Worm (Caenorhabditis elegans): Measurements from ENCODE around the gene cdh-8.

Gene cdh-8

DNA sequence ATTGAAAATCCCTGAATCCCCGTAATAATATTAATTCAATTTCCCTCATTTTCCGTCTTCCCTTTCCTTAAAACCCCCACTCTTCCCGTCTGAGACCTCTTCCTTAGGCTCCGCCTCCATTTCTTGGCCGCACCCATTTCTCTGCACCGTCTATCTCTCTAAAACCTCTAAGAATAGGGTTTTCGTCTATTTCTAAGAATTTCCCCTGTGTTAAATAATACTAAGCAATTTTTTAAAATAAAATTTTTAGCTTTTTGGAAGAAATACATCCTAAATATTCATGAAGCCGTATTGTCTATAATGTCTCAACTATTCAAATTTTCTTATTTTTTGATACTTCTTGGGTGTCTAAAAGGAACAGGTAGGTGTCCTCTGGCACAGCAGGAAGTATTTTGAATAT, at the start of gene cdh-8:
Gene cdh-8 (plus strand): TSS at position 301 of the 400 bp plus-strand sequence.
- TF ChIP-seq egl-13 (tag; optimal IDR thresholded peaks at IDR 0.05) = peak; percentile 8
- TF ChIP-seq dsc-1 (tag; optimal IDR thresholded peaks at IDR 0.05) = peak; percentile 34
- TF ChIP-seq nhr-71 (tag; optimal IDR thresholded peaks at IDR 0.05) = no peak

- TF ChIP-seq efl-1 (optimal IDR thresholded peaks at IDR 0.05) (no peak), efl-1 (GFP tag; optimal IDR thresholded peaks at IDR 0.05 in 1 of 2) (peak in 1 of 2 experiments; percentile 71), fkh-4 (tag; optimal IDR thresholded peaks at IDR 0.05; ENCODE audit: borderline replicate concordance) (no peak)
Observed at ce11 chrIV:290387-290786, 49.2 kb upstream of the cdh-8 start.

DNA sequence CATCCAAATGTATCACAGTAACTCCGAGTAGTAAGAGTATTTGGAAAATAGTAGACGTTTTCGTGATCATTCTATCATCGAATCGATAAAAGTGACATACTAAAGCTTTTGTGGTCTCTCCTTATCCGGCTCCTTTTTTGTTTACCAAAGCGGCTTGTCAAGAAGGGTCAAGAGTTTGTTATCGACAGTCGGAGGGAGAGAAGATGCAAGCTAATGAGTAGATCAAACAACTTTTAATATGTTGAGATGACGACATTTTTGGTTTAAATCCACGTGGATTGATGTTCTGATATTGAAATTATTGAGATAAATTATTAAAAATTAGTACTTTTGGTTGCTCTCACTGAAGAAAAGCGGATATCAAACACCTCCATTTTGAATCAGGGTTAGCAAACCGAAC, 48.3 kb upstream of the cdh-8 start, which contains the start of gene T21D12.7:
Gene T21D12.7 (minus strand): TSS at position 101 of the 400 bp plus-strand sequence.
- no peak for TF ChIP-seq lsy-2 (tag; optimal IDR thresholded peaks at IDR 0.05)
- no peak for TF ChIP-seq nhr-237 (tag; optimal IDR thresholded peaks at IDR 0.05)
- TF ChIP-seq hpl-2 (GFP tag; optimal IDR thresholded peaks at IDR 0.05) = no peak

ce11 chrIV:291851-292367, 47.7 kb upstream of the cdh-8 start:
- TF ChIP-seq tbx-2 (tag; optimal IDR thresholded peaks at IDR 0.05) (peak; percentile 9), nhr-47 (tag; optimal IDR thresholded peaks at IDR 0.05) (peak; percentile 22), ama-1 (optimal IDR thresholded peaks at IDR 0.05) (peak; percentile 20), lin-35 (GFP tag; optimal IDR thresholded peaks at IDR 0.05) (peak in 1 of 2 experiments; percentile 26), dpl-1 (GFP tag; optimal IDR thresholded peaks at IDR 0.05) (no peak), nhr-20 (tag; optimal IDR thresholded peaks at IDR 0.05) (peak; percentile 49), pqm-1 (tag; optimal IDR thresholded peaks at IDR 0.05) (peak; percentile 96), nhr-85 (tag) (peak; percentile 39), elt-2 (tag; optimal IDR thresholded peaks at IDR 0.05) (peak; percentile 96), ceh-88 (GFP tag; IDR thresholded peaks at IDR 0.05) (no peak), nhr-90 (tag; optimal IDR thresholded peaks at IDR 0.05; ENCODE audit: poor library complexity) (peak; percentile 78), jun-1 (tag; optimal IDR thresholded peaks at IDR 0.05) (peak; percentile 76), hpl-2 (GFP tag; optimal IDR thresholded peaks at IDR 0.05) (peak; percentile 25), efl-1 (optimal IDR thresholded peaks at IDR 0.05) (no peak), efl-1 (GFP tag; optimal IDR thresholded peaks at IDR 0.05 in 1 of 2) (peak in 1 of 2 experiments; percentile 90), lir-3 (tag; optimal IDR thresholded peaks at IDR 0.05; ENCODE audit: poor library complexity) (peak; percentile 23), nhr-76 (tag; optimal IDR thresholded peaks at IDR 0.05) (no peak), nhr-19 (GFP tag; conservative IDR thresholded peaks at IDR 0.05) (peak; percentile 28; the same call in 1 of the 2 replicates), sptf-1 (tag; optimal IDR thresholded peaks at IDR 0.05) (no peak), nhr-71 (tag; optimal IDR thresholded peaks at IDR 0.05) (peak; percentile 50), snu-23 (GFP tag; optimal IDR thresholded peaks at IDR 0.05) (peak; percentile 48)

DNA sequence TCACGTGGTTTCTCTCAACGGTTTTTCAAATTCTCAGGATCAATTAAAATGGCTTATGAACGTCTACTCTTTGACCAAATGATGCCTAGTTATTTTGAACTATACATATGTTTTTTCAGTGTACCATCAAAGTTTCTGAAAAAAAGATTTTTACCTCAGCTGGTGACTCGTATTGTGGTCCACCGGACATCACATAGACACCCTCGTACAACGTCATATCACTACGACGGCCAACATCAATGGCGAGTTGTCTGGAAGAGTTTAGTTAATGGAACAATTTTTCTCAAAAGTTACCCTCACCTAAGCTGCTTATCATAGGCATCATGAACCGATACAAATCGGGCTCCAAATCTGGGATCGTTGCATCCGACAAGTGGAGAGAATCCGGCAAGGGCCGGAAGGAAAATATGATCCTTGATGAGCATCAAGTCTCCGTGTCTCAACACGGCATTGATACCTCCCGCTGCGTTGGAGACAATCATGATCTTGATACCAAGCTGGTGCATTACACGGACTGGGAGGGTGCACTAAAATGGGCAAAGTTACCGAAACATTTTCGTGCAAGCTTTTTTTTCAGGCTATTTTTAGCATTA, 46.3 kb upstream of the cdh-8 start:
- TF ChIP-seq elt-2 (tag; optimal IDR thresholded peaks at IDR 0.05) (peak; percentile 10), tbx-2 (tag; optimal IDR thresholded peaks at IDR 0.05) (no peak), efl-1 (optimal IDR thresholded peaks at IDR 0.05) (no peak), efl-1 (GFP tag; optimal IDR thresholded peaks at IDR 0.05 in 1 of 2) (peak in 1 of 2 experiments; percentile 79), nhr-85 (tag) (peak; percentile 77), mab-9 (GFP tag; IDR thresholded peaks at IDR 0.05) (no peak), efl-3 (GFP tag; optimal IDR thresholded peaks at IDR 0.05) (no peak)

- TF ChIP-seq unc-30 (tag; optimal IDR thresholded peaks at IDR 0.05) (no peak), nhr-85 (tag) (peak; percentile 51), pag-3 (tag; optimal IDR thresholded peaks at IDR 0.05; ENCODE audit: borderline replicate concordance, insufficient read depth) (no peak), elt-3 (tag; optimal IDR thresholded peaks at IDR 0.05) (no peak), efl-1 (optimal IDR thresholded peaks at IDR 0.05) (no peak), efl-1 (GFP tag; optimal IDR thresholded peaks at IDR 0.05 in 1 of 2) (peak in 1 of 2 experiments; percentile 93), egl-13 (tag; optimal IDR thresholded peaks at IDR 0.05) (no peak), tlp-1 (tag; optimal IDR thresholded peaks at IDR 0.05) (no peak), skn-1 (tag; optimal IDR thresholded peaks at IDR 0.05) (no peak), nhr-71 (tag; optimal IDR thresholded peaks at IDR 0.05) (no peak), ceh-8 (GFP tag; optimal IDR thresholded peaks at IDR 0.05) (no peak), xbp-1 (tag; optimal IDR thresholded peaks at IDR 0.05) (no peak)
Observed at ce11 chrIV:293995-294700, 45.5 kb upstream of the cdh-8 start.
